Worm (Caenorhabditis elegans): ENCODE measurements around the gene pde-4.

ce11 chrII:7616141-7616540, 34.9 kb downstream of the pde-4 start, which contains the start of gene cdc-42:
- no peak for TF ChIP-seq nfya-1 (tag; optimal IDR thresholded peaks at IDR 0.05; ENCODE audit: borderline replicate concordance, insufficient read depth)
- no peak for TF ChIP-seq pha-4 (tag; optimal IDR thresholded peaks at IDR 0.05)
- no peak for TF ChIP-seq ama-1 (optimal IDR thresholded peaks at IDR 0.05)
- TF ChIP-seq ama-1 (GFP tag; optimal IDR thresholded peaks at IDR 0.05) = no peak
- no peak for TF ChIP-seq D2030.7 (GFP tag; IDR thresholded peaks at IDR 0.05)
- TF ChIP-seq hmg-20 (GFP tag; IDR thresholded peaks at IDR 0.05) = no peak
- no peak for TF ChIP-seq F33H1.4 (GFP tag; IDR thresholded peaks at IDR 0.05)
- no peak for TF ChIP-seq tlf-1 (GFP tag; optimal IDR thresholded peaks at IDR 0.05)
- no peak for TF ChIP-seq madf-8 (GFP tag; conservative IDR thresholded peaks at IDR 0.05)
- no peak for TF ChIP-seq F49E8.2 (tag; optimal IDR thresholded peaks at IDR 0.05; ENCODE audit: insufficient read depth)
- TF ChIP-seq efl-1 (GFP tag; optimal IDR thresholded peaks at IDR 0.05) = no peak
- no peak for TF ChIP-seq snpc-1.3 (tag; optimal IDR thresholded peaks at IDR 0.05; ENCODE audit: insufficient read depth)
- no peak for TF ChIP-seq ceh-27 (GFP tag; optimal IDR thresholded peaks at IDR 0.05)
- TF ChIP-seq nhr-90 (tag; optimal IDR thresholded peaks at IDR 0.05) = no peak

All from whole organism, young adult.